Worm (Caenorhabditis elegans) whole organism, late embryonic: Measurements from ENCODE around the gene ver-3.

Source experiments
- T23F11.4 ChIP-seq: fragments of 200-800 bp; sonication (Bioruptor generic); optimal IDR thresholded peaks from 2 replicates; lab custom pipeline; 2018; ENCODE audit warnings: mild to moderate bottlenecking, missing genetic modification characterization, missing compliant biosample characterization
- Y22D7AL.16 ChIP-seq: sonication (generic microtip); optimal IDR thresholded peaks from 2 replicates; lab custom pipeline; 2016; ENCODE audit warnings: missing genetic modification characterization, missing compliant biosample characterization
- ahr-1 ChIP-seq: sonication (generic microtip); optimal IDR thresholded peaks from 2 replicates; lab custom pipeline; 2016; ENCODE audit warnings: missing genetic modification characterization, missing compliant biosample characterization
- fkh-10 ChIP-seq: fragments of 150-350 bp; optimal IDR thresholded peaks from 2 replicates; lab custom pipeline; 2014; ENCODE audit warnings: missing biosample characterization, missing genetic modification reagents, missing genetic modification characterization
- pha-4 ChIP-seq: fragments of 150-350 bp; optimal IDR thresholded peaks from 2 replicates; lab custom pipeline; 2018; ENCODE audit warnings: missing biosample characterization, missing genetic modification reagents, missing genetic modification characterization
- pqm-1 ChIP-seq: sonication (generic microtip); optimal IDR thresholded peaks from 2 replicates; lab custom pipeline; 2016; ENCODE audit warnings: missing genetic modification characterization, missing compliant biosample characterization
- tbx-2 ChIP-seq: sonication (generic microtip); optimal IDR thresholded peaks from 2 replicates; lab custom pipeline; 2016; ENCODE audit warnings: missing genetic modification characterization, missing compliant biosample characterization

DNA sequence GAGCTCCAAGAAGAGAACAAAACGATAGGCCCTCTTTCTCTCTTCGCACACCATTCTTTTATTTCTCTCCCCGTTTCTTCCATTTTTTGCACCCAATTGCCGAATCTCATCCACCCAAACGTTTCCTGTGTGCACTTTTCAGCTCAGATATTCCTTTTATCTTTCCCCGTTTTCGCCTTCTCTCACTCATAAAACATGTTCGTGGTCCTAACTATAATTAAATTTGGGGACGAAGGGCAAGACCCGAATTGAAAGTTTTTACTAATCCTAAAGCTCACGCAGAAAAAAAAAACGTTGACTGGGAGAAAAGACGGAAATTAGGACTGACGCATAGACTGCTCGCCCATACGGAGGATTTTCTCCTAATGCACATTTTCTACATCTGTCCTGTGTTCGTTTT, 26.8 kb upstream of the ver-3 start:
- TF ChIP-seq pqm-1 (tag; lab: Kevin White, UChicago) (no peak), pha-4 (tag; lab: Kevin White, UChicago) (no peak), fkh-10 (no peak), ahr-1 (tag; lab: Kevin White, UChicago) (no peak), T23F11.4 (GFP tag; lab: Kevin White, UChicago) (no peak), tbx-2 (tag; lab: Kevin White, UChicago) (no peak), Y22D7AL.16 (no peak)
